Fruit fly (Drosophila melanogaster) whole organism, embryonic: ENCODE measurements around the gene enc.

Experiments
- Abd-B ChIP-seq: fragments of 200-800 bp; sonication (Bioruptor generic); optimal IDR thresholded peaks from 2 replicates; lab custom pipeline; 2018; ENCODE audit warnings: missing biosample characterization, mild to moderate bottlenecking, missing genetic modification characterization, moderate library complexity
- Adf1 ChIP-seq: fragments of 200-800 bp; sonication (Bioruptor generic); IDR thresholded peaks from 2 replicates; pipeline ENCODE4 v1.3.6; 2022; ENCODE audit warnings: missing biosample characterization, missing genetic modification characterization
- Bdp1 ChIP-seq: fragments of 200-800 bp; sonication (Bioruptor generic); optimal IDR thresholded peaks from 3 replicates; lab custom pipeline; 2016; ENCODE audit warnings: missing biosample characterization, missing genetic modification characterization
- Bgb ChIP-seq: fragments of 200-800 bp; sonication (Bioruptor generic); IDR thresholded peaks from 2 replicates; pipeline ENCODE4 v1.3.6; 2022; ENCODE audit warnings: missing biosample characterization, missing genetic modification characterization; ENCODE audit not compliant: partially characterized antibody
- CG1024 ChIP-seq: fragments of 200-800 bp; sonication (Bioruptor generic); IDR thresholded peaks from 2 replicates; pipeline ENCODE4 v1.3.6; 2022; ENCODE audit warnings: missing biosample characterization, missing genetic modification characterization
- CG14441 ChIP-seq: fragments of 200-800 bp; sonication (Bioruptor generic); IDR thresholded peaks from 2 replicates; pipeline ENCODE4 v1.3.6; 2022; ENCODE audit warnings: missing biosample characterization, missing genetic modification characterization
- CG14860 ChIP-seq: fragments of 200-800 bp; sonication (Bioruptor generic); IDR thresholded peaks from 3 replicates; pipeline ENCODE4 v1.3.6; 2022; ENCODE audit warnings: missing biosample characterization, missing genetic modification characterization; ENCODE audit not compliant: partially characterized antibody
- CG15601 ChIP-seq: fragments of 200-800 bp; sonication (Bioruptor generic); optimal IDR thresholded peaks from 3 replicates; lab custom pipeline; 2019; ENCODE audit warnings: missing biosample characterization, mild to moderate bottlenecking, missing genetic modification characterization, moderate library complexity
- CG16779 ChIP-seq: fragments of 200-800 bp; sonication (Bioruptor generic); IDR thresholded peaks from 2 replicates; pipeline ENCODE4 v1.3.6; 2022; ENCODE audit warnings: missing biosample characterization, missing genetic modification characterization
- CG17829 ChIP-seq: fragments of 200-800 bp; optimal IDR thresholded peaks from 2 replicates; lab custom pipeline; 2019; ENCODE audit warnings: missing biosample characterization, mild to moderate bottlenecking, missing genetic modification characterization, moderate library complexity
- CG1832 ChIP-seq: fragments of 200-800 bp; sonication (Bioruptor generic); optimal IDR thresholded peaks from 2 replicates; lab custom pipeline; 2017; ENCODE audit warnings: missing biosample characterization, mild to moderate bottlenecking, missing genetic modification characterization, inconsistent platforms
- CG18764 ChIP-seq: fragments of 200-800 bp; sonication (Bioruptor generic); optimal IDR thresholded peaks from 3 replicates; lab custom pipeline; 2016; ENCODE audit warnings: missing biosample characterization, missing genetic modification characterization
- CG2199 ChIP-seq: fragments of 200-800 bp; sonication (Bioruptor generic); IDR thresholded peaks from 3 replicates; pipeline ENCODE4 v1.3.6; 2022; ENCODE audit warnings: missing biosample characterization, missing genetic modification characterization
- CG3407 ChIP-seq: fragments of 200-800 bp; sonication (Bioruptor generic); optimal IDR thresholded peaks from 2 replicates; lab custom pipeline; 2018; ENCODE audit warnings: missing biosample characterization, mild to moderate bottlenecking, missing genetic modification characterization
- CG4404 ChIP-seq: fragments of 200-800 bp; sonication (Bioruptor generic); IDR thresholded peaks from 2 replicates; pipeline ENCODE4 v1.3.6; 2022; ENCODE audit warnings: missing biosample characterization, missing genetic modification characterization
- CG4424 ChIP-seq: fragments of 200-800 bp; sonication (Bioruptor generic); optimal IDR thresholded peaks from 3 replicates; lab custom pipeline; 2016; ENCODE audit warnings: missing biosample characterization, missing genetic modification characterization
- CG6791 ChIP-seq: fragments of 200-800 bp; sonication (Bioruptor generic); IDR thresholded peaks from 3 replicates; pipeline ENCODE4 v1.3.6; 2022; ENCODE audit warnings: missing biosample characterization, missing genetic modification characterization; ENCODE audit not compliant: partially characterized antibody
- Camta ChIP-seq: fragments of 200-800 bp; sonication (Bioruptor generic); optimal IDR thresholded peaks from 2 replicates; lab custom pipeline; 2016; ENCODE audit warnings: missing biosample characterization, missing genetic modification characterization
- Dbx ChIP-seq: fragments of 200-800 bp; sonication (Bioruptor generic); IDR thresholded peaks from 3 replicates; pipeline ENCODE4 v1.3.6; 2022; ENCODE audit warnings: missing biosample characterization, missing genetic modification characterization
- Dip3 ChIP-seq: fragments of 200-800 bp; sonication (Bioruptor generic); optimal IDR thresholded peaks from 3 replicates; lab custom pipeline; 2016; ENCODE audit warnings: missing biosample characterization, missing genetic modification characterization
- HLH4C ChIP-seq: fragments of 200-800 bp; sonication (Bioruptor generic); IDR thresholded peaks from 3 replicates; pipeline ENCODE4 v1.3.6; 2022; ENCODE audit warnings: missing biosample characterization, missing genetic modification characterization; ENCODE audit not compliant: partially characterized antibody
- Hr3 ChIP-seq: fragments of 200-800 bp; sonication (Bioruptor generic); optimal IDR thresholded peaks from 3 replicates; lab custom pipeline; 2016; ENCODE audit warnings: missing biosample characterization, missing genetic modification characterization
- NfI ChIP-seq: fragments of 200-800 bp; sonication (Bioruptor generic); optimal IDR thresholded peaks from 3 replicates; lab custom pipeline; 2018; ENCODE audit warnings: missing biosample characterization, mild to moderate bottlenecking, missing genetic modification characterization, moderate library complexity
- Sox102F ChIP-seq: fragments of 200-800 bp; sonication (Bioruptor generic); optimal IDR thresholded peaks from 2 replicates; lab custom pipeline; 2018; ENCODE audit warnings: missing biosample characterization, mild to moderate bottlenecking, missing genetic modification characterization, moderate library complexity
- YL-1 ChIP-seq: fragments of 200-800 bp; sonication (Bioruptor generic); optimal IDR thresholded peaks from 3 replicates; lab custom pipeline; 2017; ENCODE audit warnings: missing biosample characterization, mild to moderate bottlenecking, missing genetic modification characterization
- ac ChIP-seq: fragments of 200-800 bp; sonication (Bioruptor generic); optimal IDR thresholded peaks from 3 replicates; lab custom pipeline; 2017; ENCODE audit warnings: missing biosample characterization, mild to moderate bottlenecking, missing genetic modification characterization
- bbx ChIP-seq: fragments of 200-800 bp; sonication (Bioruptor generic); IDR thresholded peaks from 2 replicates; pipeline ENCODE4 v1.3.6; 2022; ENCODE audit warnings: missing biosample characterization, missing genetic modification characterization; ENCODE audit not compliant: partially characterized antibody
- bigmax ChIP-seq: fragments of 200-800 bp; sonication (Bioruptor generic); optimal IDR thresholded peaks from 2 replicates; lab custom pipeline; 2018; ENCODE audit warnings: missing biosample characterization, mild to moderate bottlenecking, missing genetic modification characterization
- ci ChIP-seq: fragments of 200-800 bp; sonication (Bioruptor generic); IDR thresholded peaks from 3 replicates; pipeline ENCODE4 v1.3.6; 2022; ENCODE audit warnings: missing biosample characterization, missing genetic modification characterization
- corto ChIP-seq: fragments of 200-800 bp; sonication (Bioruptor generic); optimal IDR thresholded peaks from 2 replicates; lab custom pipeline; 2016; ENCODE audit warnings: missing biosample characterization, mild to moderate bottlenecking, missing genetic modification characterization, moderate library complexity
- gsb ChIP-seq: fragments of 200-800 bp; sonication (Bioruptor generic); IDR thresholded peaks from 2 replicates; pipeline ENCODE4 v1.3.6; 2022; ENCODE audit warnings: missing biosample characterization, missing genetic modification characterization
- gsb-n ChIP-seq: fragments of 200-800 bp; sonication (Bioruptor generic); optimal IDR thresholded peaks from 3 replicates; lab custom pipeline; 2018; ENCODE audit warnings: missing biosample characterization, mild to moderate bottlenecking, missing genetic modification characterization
- hth ChIP-seq: fragments of >200 bp; optimal IDR thresholded peaks from 2 replicates; lab custom pipeline; 2017; ENCODE audit warnings: inconsistent platforms
- jumu ChIP-seq: fragments of 200-800 bp; sonication (Bioruptor generic); optimal IDR thresholded peaks from 3 replicates; lab custom pipeline; 2016; ENCODE audit warnings: missing biosample characterization, missing genetic modification characterization
- kni ChIP-seq: fragments of 200-800 bp; sonication (Bioruptor generic); optimal IDR thresholded peaks from 3 replicates; lab custom pipeline; 2017; ENCODE audit warnings: mild to moderate bottlenecking, missing biosample characterization, missing genetic modification reagents, missing genetic modification characterization
- knrl ChIP-seq: fragments of 200-800 bp; sonication (Bioruptor generic); IDR thresholded peaks from 3 replicates; pipeline ENCODE4 v1.3.6; 2022; ENCODE audit warnings: missing biosample characterization, missing genetic modification characterization; ENCODE audit not compliant: partially characterized antibody
- mam ChIP-seq: fragments of 200-800 bp; sonication (Bioruptor generic); optimal IDR thresholded peaks from 3 replicates; lab custom pipeline; 2016; ENCODE audit warnings: missing biosample characterization, missing genetic modification characterization
- nerfin-2 ChIP-seq: fragments of 200-800 bp; sonication (Bioruptor generic); IDR thresholded peaks from 2 replicates; pipeline ENCODE4 v1.3.6; 2022; ENCODE audit warnings: missing biosample characterization, missing genetic modification characterization; ENCODE audit not compliant: partially characterized antibody
- nom ChIP-seq: fragments of 200-800 bp; sonication (Bioruptor generic); optimal IDR thresholded peaks from 2 replicates; lab custom pipeline; 2017; ENCODE audit warnings: missing biosample characterization, missing genetic modification characterization, mild to moderate bottlenecking, moderate library complexity, missing genetic modification reagents
- p53 ChIP-seq: fragments of 200-800 bp; sonication (Bioruptor generic); optimal IDR thresholded peaks from 2 replicates; lab custom pipeline; 2016; ENCODE audit warnings: missing biosample characterization, missing genetic modification characterization
- pan ChIP-seq, 4 experiments: fragments of >200 bp in 3 of 4; fragments of 200-800 bp in 1 of 4; sonication (Bioruptor generic) in 1 of 4; optimal IDR thresholded peaks in 3 of 4; IDR thresholded peaks in 1 of 4; 2 replicates each; pipeline versions ENCODE4 v1.3.6 to Lab custom; 2017 to 2022; ENCODE audit warnings: missing biosample characterization in 2 of 4, missing genetic modification characterization in 2 of 4, mixed read lengths in 1 of 4
- pb ChIP-seq: fragments of 200-800 bp; sonication (Bioruptor generic); optimal IDR thresholded peaks from 3 replicates; lab custom pipeline; 2016; ENCODE audit warnings: missing biosample characterization, missing genetic modification characterization
- pfk ChIP-seq: fragments of 200-800 bp; sonication (Bioruptor generic); optimal IDR thresholded peaks from 2 replicates; lab custom pipeline; 2018; ENCODE audit warnings: missing biosample characterization, mild to moderate bottlenecking, missing genetic modification characterization, moderate library complexity
- repo ChIP-seq: fragments of 200-800 bp; sonication (Bioruptor generic); optimal IDR thresholded peaks from 2 replicates; lab custom pipeline; 2016; ENCODE audit warnings: missing biosample characterization, missing genetic modification characterization
- slou ChIP-seq: fragments of 200-800 bp; sonication (Bioruptor generic); optimal IDR thresholded peaks from 3 replicates; lab custom pipeline; 2016; ENCODE audit warnings: missing biosample characterization, missing genetic modification characterization
- sna ChIP-seq: fragments of 200-800 bp; sonication (Bioruptor generic); IDR thresholded peaks from 2 replicates; pipeline ENCODE4 v1.3.6; 2022; ENCODE audit warnings: missing biosample characterization, missing genetic modification characterization; ENCODE audit not compliant: partially characterized antibody
- tap ChIP-seq: fragments of 200-800 bp; optimal IDR thresholded peaks from 3 replicates; lab custom pipeline; 2019; ENCODE audit warnings: missing biosample characterization, mild to moderate bottlenecking, missing genetic modification characterization, moderate library complexity
- wek ChIP-seq: fragments of 200-800 bp; sonication (Bioruptor generic); optimal IDR thresholded peaks from 3 replicates; lab custom pipeline; 2018; ENCODE audit warnings: missing biosample characterization, mild to moderate bottlenecking, missing genetic modification characterization, moderate library complexity
- z ChIP-seq: fragments of 200-800 bp; sonication (Bioruptor generic); IDR thresholded peaks from 3 replicates; pipeline ENCODE4 v1.3.6; 2022; ENCODE audit warnings: missing biosample characterization, missing genetic modification characterization
- zf30C ChIP-seq: fragments of 200-800 bp; sonication (Bioruptor generic); optimal IDR thresholded peaks from 3 replicates; lab custom pipeline; 2018; ENCODE audit warnings: missing biosample characterization, mild to moderate bottlenecking, missing genetic modification characterization

Gene enc

DNA sequence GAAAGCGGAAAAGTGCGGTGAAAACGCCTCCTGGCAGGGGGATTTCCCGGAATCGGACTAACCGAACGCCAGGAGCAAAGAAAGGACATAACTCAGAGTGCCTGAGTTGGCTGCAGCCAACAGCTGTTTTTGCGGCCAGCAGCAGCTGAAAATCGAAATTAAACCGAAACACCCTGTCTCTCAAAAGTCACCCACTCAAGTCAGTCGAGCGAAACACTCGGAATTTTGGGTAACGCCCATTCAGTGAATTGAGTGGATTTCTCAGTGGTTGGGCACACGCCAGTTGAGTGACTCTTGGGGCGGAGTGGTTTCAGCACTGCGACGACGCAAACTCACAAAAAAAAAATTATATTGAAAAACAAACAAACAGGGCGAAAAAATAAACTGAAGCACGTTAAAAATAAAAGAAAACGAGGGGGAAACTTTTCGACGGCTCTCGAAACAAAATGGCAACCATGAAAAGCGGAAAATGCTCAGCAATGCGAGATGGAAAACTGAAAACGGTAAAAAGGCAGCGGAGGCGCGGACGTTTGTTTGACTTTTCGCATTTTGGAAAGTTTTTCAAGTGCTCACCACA lies 60.3 kb downstream of the enc start (continued):
- TF ChIP-seq CG6791 (GFP tag; lab: Robert Waterston, UW) (peak; percentile 56; the same call in 1 of the 3 replicates), bbx (GFP tag; lab: Robert Waterston, UW) (peak; percentile 46), CG4404 (GFP tag; lab: Robert Waterston, UW) (no peak), corto (GFP tag; lab: Kevin White, UChicago) (no peak), Dbx (GFP tag; lab: Robert Waterston, UW) (no peak), Adf1 (no peak), Abd-B (GFP tag; lab: Kevin White, UChicago) (no peak), pfk (no peak), jumu (GFP tag; lab: Kevin White, UChicago) (no peak), CG2199 (GFP tag; lab: Robert Waterston, UW) (peak; percentile 57; the same call in 1 of the 3 replicates), tap (tag; lab: Kevin White, UChicago) (no peak), Bgb (GFP tag; lab: Robert Waterston, UW) (peak; percentile 60; the same call in 1 of the 2 replicates), Camta (no peak), gsb (no peak), CG3407 (GFP tag; lab: Kevin White, UChicago) (no peak), repo (no peak), CG15601 (tag; lab: Kevin White, UChicago) (no peak), pan (optimal IDR thresholded peaks at IDR 0.05; lab: Kevin White, UChicago) (no peak), pan (GFP tag; optimal IDR thresholded peaks at IDR 0.05 in 1 of 2, IDR thresholded peaks at IDR 0.05 in 1 of 2) (no peak), kni (GFP tag; lab: Kevin White, UChicago) (no peak), wek (GFP tag; lab: Kevin White, UChicago) (no peak), pb (GFP tag; lab: Kevin White, UChicago) (no peak), CG17829 (no peak), Sox102F (no peak), bigmax (GFP tag; lab: Kevin White, UChicago) (no peak), CG4424 (GFP tag; lab: Kevin White, UChicago) (no peak), Bdp1 (GFP tag; lab: Kevin White, UChicago) (no peak), CG14441 (GFP tag; lab: Robert Waterston, UW) (no peak), sna (GFP tag; lab: Robert Waterston, UW) (0 out of 2 replicates have a peak, but pooled peaks have one; percentile 49), hth (lab: Kevin White, UChicago) (no peak), Hr3 (no peak), CG14860 (GFP tag; lab: Robert Waterston, UW) (no peak), CG1024 (no peak), knrl (GFP tag; lab: Robert Waterston, UW) (no peak), p53 (no peak), gsb-n (no peak), CG1832 (GFP tag; lab: Kevin White, UChicago) (no peak), YL-1 (GFP tag; lab: Kevin White, UChicago) (no peak), HLH4C (GFP tag; lab: Robert Waterston, UW) (no peak), CG18764 (no peak), z (peak; percentile 99), mam (GFP tag; lab: Kevin White, UChicago) (no peak), nerfin-2 (no peak), nom (GFP tag; lab: Kevin White, UChicago) (peak; percentile 95), Dip3 (GFP tag; lab: Kevin White, UChicago) (no peak), zf30C (GFP tag; lab: Kevin White, UChicago) (no peak), ci (GFP tag; lab: Robert Waterston, UW) (no peak), NfI (no peak), CG16779 (GFP tag; lab: Robert Waterston, UW) (no peak), ac (GFP tag; lab: Kevin White, UChicago) (peak; percentile 94), slou (no peak)
